Fruit fly (Drosophila melanogaster) whole organism, embryonic: ENCODE data around the gene CG10725.

Experiments
- Awh ChIP-seq: fragments of 200-800 bp; sonication (Bioruptor generic); IDR thresholded peaks from 2 replicates; pipeline ENCODE4, ENCODE4 v1.3.6; 2022; ENCODE audit warnings: missing biosample characterization, missing genetic modification characterization
- B-H2 ChIP-seq: fragments of 200-800 bp; sonication (Bioruptor generic); optimal IDR thresholded peaks from 2 replicates; lab custom pipeline; 2018; ENCODE audit warnings: missing biosample characterization, mild to moderate bottlenecking, missing genetic modification characterization
- CG10462 ChIP-seq: fragments of 200-800 bp; sonication (Bioruptor generic); optimal IDR thresholded peaks from 2 replicates; lab custom pipeline; 2016; ENCODE audit warnings: missing biosample characterization, missing genetic modification characterization
- CG11504 ChIP-seq: fragments of 200-800 bp; sonication (Bioruptor generic); optimal IDR thresholded peaks from 3 replicates; lab custom pipeline; 2019; ENCODE audit warnings: missing biosample characterization, mild to moderate bottlenecking, missing genetic modification characterization, moderate library complexity
- CG12236 ChIP-seq: fragments of 200-800 bp; sonication (Bioruptor generic); optimal IDR thresholded peaks from 2 replicates; lab custom pipeline; 2016; ENCODE audit warnings: missing biosample characterization, missing genetic modification characterization
- CG13424 ChIP-seq: fragments of 200-800 bp; sonication (Bioruptor generic); optimal IDR thresholded peaks from 2 replicates; lab custom pipeline; 2019; ENCODE audit warnings: missing biosample characterization, mild to moderate bottlenecking, missing genetic modification characterization, moderate library complexity
- CG14860 ChIP-seq: fragments of 200-800 bp; sonication (Bioruptor generic); IDR thresholded peaks from 3 replicates; pipeline ENCODE4 v1.3.6; 2022; ENCODE audit warnings: missing biosample characterization, missing genetic modification characterization; ENCODE audit not compliant: partially characterized antibody
- CG17186 ChIP-seq: fragments of 200-800 bp; sonication (Bioruptor generic); optimal IDR thresholded peaks from 3 replicates; lab custom pipeline; 2017; ENCODE audit warnings: missing biosample characterization, missing genetic modification reagents, missing genetic modification characterization
- CG17568 ChIP-seq: fragments of 200-800 bp; sonication (Bioruptor generic); optimal IDR thresholded peaks from 2 replicates; lab custom pipeline; 2018; ENCODE audit warnings: missing biosample characterization, mild to moderate bottlenecking, missing genetic modification characterization, moderate library complexity
- CG17829 ChIP-seq: fragments of 200-800 bp; optimal IDR thresholded peaks from 2 replicates; lab custom pipeline; 2019; ENCODE audit warnings: missing biosample characterization, mild to moderate bottlenecking, missing genetic modification characterization, moderate library complexity
- CG18011 ChIP-seq: fragments of 200-800 bp; sonication (Bioruptor generic); optimal IDR thresholded peaks from 2 replicates; lab custom pipeline; 2017; ENCODE audit warnings: missing biosample characterization, missing genetic modification characterization, mild to moderate bottlenecking, moderate library complexity, missing genotype
- CG18262 ChIP-seq: fragments of 200-800 bp; optimal IDR thresholded peaks from 3 replicates; lab custom pipeline; 2019; ENCODE audit warnings: missing biosample characterization, mild to moderate bottlenecking, missing genetic modification characterization, moderate library complexity
- CG2116 ChIP-seq: fragments of 200-800 bp; sonication (Bioruptor generic); optimal IDR thresholded peaks from 3 replicates; lab custom pipeline; 2018; ENCODE audit warnings: missing biosample characterization, mild to moderate bottlenecking, missing genetic modification characterization
- CG2120 ChIP-seq: fragments of 200-800 bp; sonication (Bioruptor generic); optimal IDR thresholded peaks from 3 replicates; lab custom pipeline; 2016; ENCODE audit warnings: missing biosample characterization, missing genetic modification characterization
- CG2889 ChIP-seq: fragments of 200-800 bp; sonication (Bioruptor generic); IDR thresholded peaks from 3 replicates; pipeline ENCODE4 v1.3.6; 2022; ENCODE audit warnings: missing biosample characterization, missing genetic modification characterization
- CG33213 ChIP-seq: fragments of 200-800 bp; sonication (Bioruptor generic); optimal IDR thresholded peaks from 3 replicates; lab custom pipeline; 2016; ENCODE audit warnings: missing biosample characterization, missing genetic modification characterization
- CG33557 ChIP-seq: fragments of 200-800 bp; sonication (Bioruptor generic); optimal IDR thresholded peaks from 2 replicates; lab custom pipeline; 2019; ENCODE audit warnings: missing biosample characterization, mild to moderate bottlenecking, missing genetic modification characterization, moderate library complexity
- CG34422 ChIP-seq: fragments of 200-800 bp; sonication (Bioruptor generic); IDR thresholded peaks from 3 replicates; pipeline ENCODE4 v1.3.6; 2022; ENCODE audit warnings: missing biosample characterization, missing genetic modification characterization
- CG4360 ChIP-seq: fragments of 200-800 bp; sonication (Bioruptor generic); IDR thresholded peaks from 2 replicates; pipeline ENCODE4 v1.3.6; 2022; ENCODE audit warnings: missing biosample characterization, missing genetic modification characterization
- CG4404 ChIP-seq: fragments of 200-800 bp; sonication (Bioruptor generic); IDR thresholded peaks from 2 replicates; pipeline ENCODE4 v1.3.6; 2022; ENCODE audit warnings: missing biosample characterization, missing genetic modification characterization
- CG7745 ChIP-seq: fragments of 200-800 bp; sonication (Bioruptor generic); optimal IDR thresholded peaks from 2 replicates; lab custom pipeline; 2018; ENCODE audit warnings: missing biosample characterization, mild to moderate bottlenecking, missing genetic modification characterization, moderate library complexity
- CG8388 ChIP-seq: fragments of 200-800 bp; sonication (Bioruptor generic); optimal IDR thresholded peaks from 2 replicates; lab custom pipeline; 2019; ENCODE audit warnings: missing biosample characterization, mild to moderate bottlenecking, missing genetic modification characterization, moderate library complexity
- CG8944 ChIP-seq: fragments of 200-800 bp; sonication (Bioruptor generic); optimal IDR thresholded peaks from 3 replicates; lab custom pipeline; 2016; ENCODE audit warnings: missing biosample characterization, missing genetic modification characterization
- Camta ChIP-seq: fragments of 200-800 bp; sonication (Bioruptor generic); optimal IDR thresholded peaks from 2 replicates; lab custom pipeline; 2016; ENCODE audit warnings: missing biosample characterization, missing genetic modification characterization
- Deaf1 ChIP-seq: fragments of 200-800 bp; optimal IDR thresholded peaks from 3 replicates; lab custom pipeline; 2019; ENCODE audit warnings: missing biosample characterization, mild to moderate bottlenecking, missing genetic modification characterization, moderate library complexity
- Drgx ChIP-seq: fragments of 200-800 bp; sonication (Bioruptor generic); IDR thresholded peaks from 2 replicates; pipeline ENCODE4 v1.3.6; 2022; ENCODE audit warnings: missing biosample characterization, missing genetic modification characterization
- Ets65A ChIP-seq: fragments of 200-800 bp; sonication (Bioruptor generic); peaks from one replicate; lab custom pipeline; 2016; ENCODE audit warnings: missing biosample characterization, missing genetic modification characterization
- HmgD ChIP-seq: fragments of 200-800 bp; sonication (Bioruptor generic); optimal IDR thresholded peaks from 3 replicates; lab custom pipeline; 2016; ENCODE audit warnings: missing biosample characterization, missing genetic modification characterization
- Poxn ChIP-seq: fragments of 200-800 bp; sonication (Bioruptor generic); IDR thresholded peaks from 2 replicates; pipeline ENCODE4 v1.3.6; 2022; ENCODE audit warnings: missing biosample characterization, missing genetic modification characterization
- Side ChIP-seq: fragments of 200-800 bp; sonication (Bioruptor generic); optimal IDR thresholded peaks from 2 replicates; lab custom pipeline; 2016; ENCODE audit warnings: missing biosample characterization, missing genetic modification characterization
- Sry-β ChIP-seq: fragments of 200-800 bp; sonication (Bioruptor generic); optimal IDR thresholded peaks from 2 replicates; lab custom pipeline; 2018; ENCODE audit warnings: missing biosample characterization, mild to moderate bottlenecking, missing genetic modification characterization, moderate library complexity
- amos ChIP-seq: fragments of 200-800 bp; sonication (Bioruptor generic); IDR thresholded peaks from 2 replicates; pipeline ENCODE4 v1.3.6; 2022; ENCODE audit warnings: missing biosample characterization, missing genetic modification characterization; ENCODE audit not compliant: partially characterized antibody
- bowl ChIP-seq: fragments of 200-800 bp; sonication (Bioruptor generic); IDR thresholded peaks from 2 replicates; pipeline ENCODE4 v1.3.6; 2022; ENCODE audit warnings: missing biosample characterization, missing genetic modification characterization
- cad ChIP-seq: fragments of >200 bp; optimal IDR thresholded peaks from 2 replicates; lab custom pipeline; 2017; ENCODE audit warnings: missing biosample characterization, missing genetic modification characterization
- crp ChIP-seq, 2 experiments: fragments of 200-800 bp; sonication (Bioruptor generic); optimal IDR thresholded peaks; 2 replicates in 1 of 2; 3 replicates in 1 of 2; lab custom pipeline; 2017; ENCODE audit warnings: missing biosample characterization in 2 of 2, missing genetic modification characterization in 2 of 2, mild to moderate bottlenecking in 1 of 2, moderate library complexity in 1 of 2
- da ChIP-seq: fragments of 200-800 bp; sonication (Bioruptor generic); optimal IDR thresholded peaks from 2 replicates; lab custom pipeline; 2016; ENCODE audit warnings: missing biosample characterization, missing genetic modification characterization
- ewg ChIP-seq: fragments of 200-800 bp; sonication (Bioruptor generic); optimal IDR thresholded peaks from 3 replicates; lab custom pipeline; 2017; ENCODE audit warnings: mild to moderate bottlenecking, missing biosample characterization, missing genetic modification reagents, missing genetic modification characterization
- fd64A ChIP-seq: fragments of 200-800 bp; sonication (Bioruptor generic); optimal IDR thresholded peaks from 3 replicates; lab custom pipeline; 2018; ENCODE audit warnings: missing biosample characterization, mild to moderate bottlenecking, missing genetic modification characterization
- grau ChIP-seq: fragments of 200-800 bp; optimal IDR thresholded peaks from 3 replicates; lab custom pipeline; 2019; ENCODE audit warnings: missing biosample characterization, mild to moderate bottlenecking, missing genetic modification characterization, moderate library complexity
- gro ChIP-seq: fragments of 200-800 bp; sonication (Bioruptor generic); optimal IDR thresholded peaks from 2 replicates; lab custom pipeline; 2016; ENCODE audit warnings: missing biosample characterization, missing genetic modification characterization
- gsb-n ChIP-seq: fragments of 200-800 bp; sonication (Bioruptor generic); optimal IDR thresholded peaks from 3 replicates; lab custom pipeline; 2018; ENCODE audit warnings: missing biosample characterization, mild to moderate bottlenecking, missing genetic modification characterization
- nerfin-1 ChIP-seq: fragments of 200-800 bp; sonication (Bioruptor generic); optimal IDR thresholded peaks from 3 replicates; lab custom pipeline; 2019; ENCODE audit warnings: missing biosample characterization, mild to moderate bottlenecking, missing genetic modification characterization, moderate library complexity
- onecut ChIP-seq: fragments of 200-800 bp; sonication (Bioruptor generic); IDR thresholded peaks from 2 replicates; pipeline ENCODE4 v1.3.6; 2022; ENCODE audit warnings: missing biosample characterization, missing genetic modification characterization
- pan ChIP-seq, 4 experiments: fragments of >200 bp in 3 of 4; fragments of 200-800 bp in 1 of 4; sonication (Bioruptor generic) in 1 of 4; optimal IDR thresholded peaks in 3 of 4; IDR thresholded peaks in 1 of 4; 2 replicates each; pipeline versions ENCODE4 v1.3.6 to Lab custom; 2017 to 2022; ENCODE audit warnings: missing biosample characterization in 2 of 4, missing genetic modification characterization in 2 of 4, mixed read lengths in 1 of 4
- phol ChIP-seq: fragments of 200-800 bp; sonication (Bioruptor generic); optimal IDR thresholded peaks from 3 replicates; lab custom pipeline; 2018; ENCODE audit warnings: missing biosample characterization, mild to moderate bottlenecking, missing genetic modification characterization, moderate library complexity
- pnt ChIP-seq: fragments of 200-800 bp; sonication (Bioruptor generic); optimal IDR thresholded peaks from 3 replicates; lab custom pipeline; 2016; ENCODE audit warnings: missing biosample characterization, missing genetic modification characterization
- slp2 ChIP-seq: fragments of 200-800 bp; sonication (Bioruptor generic); optimal IDR thresholded peaks from 2 replicates; lab custom pipeline; 2016; ENCODE audit warnings: missing biosample characterization, missing genetic modification characterization
- so ChIP-seq: fragments of 200-800 bp; sonication (Bioruptor generic); IDR thresholded peaks from 3 replicates; pipeline ENCODE4 v1.3.6; 2022; ENCODE audit warnings: missing biosample characterization, missing genetic modification characterization
- sug ChIP-seq: fragments of 200-800 bp; optimal IDR thresholded peaks from 2 replicates; lab custom pipeline; 2019; ENCODE audit warnings: missing biosample characterization, mild to moderate bottlenecking, missing genetic modification characterization, moderate library complexity
- tx ChIP-seq: fragments of 200-800 bp; sonication (Bioruptor generic); optimal IDR thresholded peaks from 2 replicates; lab custom pipeline; 2016; ENCODE audit warnings: missing biosample characterization, missing genetic modification characterization
- zfh1 ChIP-seq: fragments of 200-800 bp; sonication (Bioruptor generic); IDR thresholded peaks from 3 replicates; pipeline ENCODE4 v1.3.6; 2022; ENCODE audit warnings: missing biosample characterization, missing genetic modification characterization

CG10725 gene

dm6 chr3L:13410999-13411398, 26.8 kb upstream of the CG10725 start (continued):
- no peak for TF ChIP-seq crp (GFP tag; optimal IDR thresholded peaks at IDR 0.05; lab: Kevin White, UChicago)
- peak; percentile 15; the same call in 1 of the 3 replicates for TF ChIP-seq zfh1 (GFP tag; lab: Robert Waterston, UW)
- no peak for TF ChIP-seq CG33557 (GFP tag; lab: Kevin White, UChicago)
- TF ChIP-seq pnt (GFP tag; lab: Kevin White, UChicago) = peak; percentile 29
- no peak for TF ChIP-seq pan (optimal IDR thresholded peaks at IDR 0.05; lab: Kevin White, UChicago)
- TF ChIP-seq pan (GFP tag; optimal IDR thresholded peaks at IDR 0.05 in 1 of 2, IDR thresholded peaks at IDR 0.05 in 1 of 2) = no peak
- peak; percentile 73 for TF ChIP-seq CG17829
- no peak for TF ChIP-seq fd64A (GFP tag; lab: Kevin White, UChicago)
- TF ChIP-seq CG18262 (tag; lab: Kevin White, UChicago) = peak; percentile 37
- no peak for TF ChIP-seq so (GFP tag; lab: Robert Waterston, UW)
- TF ChIP-seq CG14860 = no peak
- TF ChIP-seq CG2889 (GFP tag; lab: Robert Waterston, UW) = no peak
- TF ChIP-seq Drgx = no peak
- TF ChIP-seq Camta = peak; percentile 21
- peak; percentile 44 for TF ChIP-seq CG11504
- no peak for TF ChIP-seq CG7745 (tag; lab: Kevin White, UChicago)
- peak; percentile 49 for TF ChIP-seq CG33213 (GFP tag; lab: Kevin White, UChicago)
- no peak for TF ChIP-seq nerfin-1
- peak; percentile 16 for TF ChIP-seq CG8388
- no peak; the same call in 2 of the 3 replicates for TF ChIP-seq CG34422 (GFP tag; lab: Robert Waterston, UW)
- peak; percentile 39 for TF ChIP-seq CG2120 (GFP tag; lab: Kevin White, UChicago)
- no peak for TF ChIP-seq CG12236
- TF ChIP-seq CG18011 (GFP tag; lab: Kevin White, UChicago) = no peak
- no peak for TF ChIP-seq CG4360 (GFP tag; lab: Robert Waterston, UW)
- TF ChIP-seq Deaf1 = no peak
- no peak for TF ChIP-seq HmgD (GFP tag; lab: Kevin White, UChicago)
- TF ChIP-seq slp2 = no peak
- no peak for TF ChIP-seq CG10462 (GFP tag; lab: Kevin White, UChicago)
- no peak for TF ChIP-seq Sry-β
- TF ChIP-seq Side (GFP tag; lab: Kevin White, UChicago) = no peak
- 0 out of 2 replicates have a peak, but pooled peaks have one; percentile 17 for TF ChIP-seq onecut
- peak; percentile 37 for TF ChIP-seq grau (tag; lab: Kevin White, UChicago)
- TF ChIP-seq CG17186 = no peak
- TF ChIP-seq CG4404 (GFP tag; lab: Robert Waterston, UW) = no peak
- no peak for TF ChIP-seq da
- peak; percentile 18 for TF ChIP-seq CG2116 (GFP tag; lab: Kevin White, UChicago)
- no peak for TF ChIP-seq cad (GFP tag; lab: Kevin White, UChicago)
- TF ChIP-seq CG13424 (tag; lab: Kevin White, UChicago) = peak; percentile 7
- TF ChIP-seq ewg (GFP tag; lab: Kevin White, UChicago) = no peak
- no peak for TF ChIP-seq gro (GFP tag; lab: Kevin White, UChicago)
- TF ChIP-seq bowl (GFP tag; lab: Robert Waterston, UW) = no peak
- TF ChIP-seq Poxn (GFP tag; lab: Robert Waterston, UW) = no peak
- TF ChIP-seq Ets65A = peak; percentile 70
- peak; percentile 56 for TF ChIP-seq amos (GFP tag; lab: Robert Waterston, UW)
- TF ChIP-seq CG8944 = peak; percentile 26
- no peak for TF ChIP-seq Awh (GFP tag; lab: Robert Waterston, UW)
- no peak for TF ChIP-seq gsb-n (tag; lab: Kevin White, UChicago)
- TF ChIP-seq tx (GFP tag; lab: Kevin White, UChicago) = no peak
- peak; percentile 42 for TF ChIP-seq phol
- peak; percentile 29 for TF ChIP-seq sug
- TF ChIP-seq B-H2 = no peak
- TF ChIP-seq CG17568 (GFP tag; lab: Kevin White, UChicago) = no peak
